Fruit fly (Drosophila melanogaster) whole organism, embryonic: ENCODE measurements around the gene Agpat1.
A peak's percentile ranks its signal among the peaks of the same experiment; 100 is the strongest.

Experiments used
- Awh ChIP-seq: fragments of 200-800 bp; sonication (Bioruptor generic); IDR thresholded peaks from 2 replicates; pipeline ENCODE4, ENCODE4 v1.3.6; 2022; ENCODE audit warnings: missing biosample characterization, missing genetic modification characterization
- CG10321 ChIP-seq: fragments of 200-800 bp; sonication (Bioruptor generic); IDR thresholded peaks from 2 replicates; pipeline ENCODE4 v1.3.6; 2022; ENCODE audit warnings: missing biosample characterization, missing genetic modification characterization
- CG10431 ChIP-seq: fragments of 200-800 bp; sonication (Bioruptor generic); optimal IDR thresholded peaks from 3 replicates; lab custom pipeline; 2018; ENCODE audit warnings: missing biosample characterization, mild to moderate bottlenecking, missing genetic modification characterization
- CG11456 ChIP-seq: fragments of 200-800 bp; sonication (Bioruptor generic); IDR thresholded peaks from 3 replicates; pipeline ENCODE4 v1.3.6; 2022; ENCODE audit warnings: missing biosample characterization, missing genetic modification characterization
- CG11723 ChIP-seq: fragments of 200-800 bp; sonication (Bioruptor generic); optimal IDR thresholded peaks from 2 replicates; lab custom pipeline; 2017; ENCODE audit warnings: missing biosample characterization, mild to moderate bottlenecking, missing genetic modification characterization
- CG12744 ChIP-seq: fragments of 200-800 bp; sonication (Bioruptor generic); optimal IDR thresholded peaks from 2 replicates; lab custom pipeline; 2016; ENCODE audit warnings: missing biosample characterization, missing genetic modification characterization
- CG15073 ChIP-seq: fragments of 200-800 bp; sonication (Bioruptor generic); optimal IDR thresholded peaks from 2 replicates; lab custom pipeline; 2016; ENCODE audit warnings: missing biosample characterization, missing genetic modification characterization
- CG18764 ChIP-seq: fragments of 200-800 bp; sonication (Bioruptor generic); optimal IDR thresholded peaks from 3 replicates; lab custom pipeline; 2016; ENCODE audit warnings: missing biosample characterization, missing genetic modification characterization
- CG2116 ChIP-seq: fragments of 200-800 bp; sonication (Bioruptor generic); optimal IDR thresholded peaks from 3 replicates; lab custom pipeline; 2018; ENCODE audit warnings: missing biosample characterization, mild to moderate bottlenecking, missing genetic modification characterization
- CG31388 ChIP-seq: fragments of 200-800 bp; sonication (Bioruptor generic); optimal IDR thresholded peaks from 2 replicates; lab custom pipeline; 2016; ENCODE audit warnings: missing biosample characterization, missing genetic modification characterization
- CG33557 ChIP-seq: fragments of 200-800 bp; sonication (Bioruptor generic); optimal IDR thresholded peaks from 2 replicates; lab custom pipeline; 2019; ENCODE audit warnings: missing biosample characterization, mild to moderate bottlenecking, missing genetic modification characterization, moderate library complexity
- CG34224 ChIP-seq: fragments of 200-800 bp; sonication (Bioruptor generic); IDR thresholded peaks from 3 replicates; pipeline ENCODE4 v1.3.6; 2022; ENCODE audit warnings: missing biosample characterization, missing genetic modification characterization; ENCODE audit not compliant: partially characterized antibody
- CG3838 ChIP-seq: fragments of 200-800 bp; sonication (Bioruptor generic); optimal IDR thresholded peaks from 3 replicates; lab custom pipeline; 2016; ENCODE audit warnings: missing biosample characterization, missing genetic modification characterization
- CG43689 ChIP-seq: fragments of 200-800 bp; sonication (Bioruptor generic); IDR thresholded peaks from 2 replicates; pipeline ENCODE4 v1.3.6; 2022; ENCODE audit warnings: missing biosample characterization, missing genetic modification characterization
- CG4617 ChIP-seq: fragments of 200-800 bp; sonication (Bioruptor generic); optimal IDR thresholded peaks from 3 replicates; lab custom pipeline; 2016; ENCODE audit warnings: missing biosample characterization, missing genetic modification characterization, borderline replicate concordance
- CG4854 ChIP-seq: fragments of 200-800 bp; sonication (Bioruptor generic); optimal IDR thresholded peaks from 2 replicates; lab custom pipeline; 2016; ENCODE audit warnings: missing biosample characterization, missing genetic modification characterization, inconsistent platforms
- CG5180 ChIP-seq: fragments of 200-800 bp; sonication (Bioruptor generic); optimal IDR thresholded peaks from 3 replicates; lab custom pipeline; 2017; ENCODE audit warnings: missing biosample characterization, missing genetic modification characterization, mild to moderate bottlenecking, moderate library complexity, missing genetic modification reagents
- D19B ChIP-seq: fragments of 200-800 bp; sonication (Bioruptor generic); optimal IDR thresholded peaks from 2 replicates; lab custom pipeline; 2017; ENCODE audit warnings: missing biosample characterization, mild to moderate bottlenecking, missing genetic modification characterization
- Dp ChIP-seq: fragments of 200-800 bp; sonication (Bioruptor generic); optimal IDR thresholded peaks from 2 replicates; lab custom pipeline; 2018; ENCODE audit warnings: missing biosample characterization, mild to moderate bottlenecking, missing genetic modification characterization, moderate library complexity
- H15 ChIP-seq: fragments of 200-800 bp; sonication (Bioruptor generic); IDR thresholded peaks from 3 replicates; pipeline ENCODE4 v1.3.6; 2022; ENCODE audit warnings: missing biosample characterization, missing genetic modification characterization
- Mes4 ChIP-seq: fragments of 200-800 bp; sonication (Bioruptor generic); optimal IDR thresholded peaks from 2 replicates; lab custom pipeline; 2016; ENCODE audit warnings: missing biosample characterization, missing genetic modification characterization
- Nf-YA ChIP-seq: fragments of 200-800 bp; sonication (Bioruptor generic); IDR thresholded peaks from 2 replicates; pipeline ENCODE4 v1.3.6; 2022; ENCODE audit warnings: missing biosample characterization, missing genetic modification characterization
- NfI ChIP-seq: fragments of 200-800 bp; sonication (Bioruptor generic); optimal IDR thresholded peaks from 3 replicates; lab custom pipeline; 2018; ENCODE audit warnings: missing biosample characterization, mild to moderate bottlenecking, missing genetic modification characterization, moderate library complexity
- Oaz ChIP-seq: fragments of 200-800 bp; sonication (Bioruptor generic); IDR thresholded peaks from 2 replicates; pipeline ENCODE4 v1.3.6; 2022; ENCODE audit warnings: missing biosample characterization, missing genetic modification characterization
- Oli ChIP-seq: fragments of 200-800 bp; sonication (Bioruptor generic); optimal IDR thresholded peaks from 2 replicates; lab custom pipeline; 2018; ENCODE audit warnings: missing biosample characterization, mild to moderate bottlenecking, missing genetic modification characterization, moderate library complexity
- Poxn ChIP-seq: fragments of 200-800 bp; sonication (Bioruptor generic); IDR thresholded peaks from 2 replicates; pipeline ENCODE4 v1.3.6; 2022; ENCODE audit warnings: missing biosample characterization, missing genetic modification characterization
- Rfx ChIP-seq: fragments of 200-800 bp; sonication (Bioruptor generic); IDR thresholded peaks from 2 replicates; pipeline ENCODE4 v1.3.6; 2022; ENCODE audit warnings: missing biosample characterization, missing genetic modification characterization
- YL-1 ChIP-seq: fragments of 200-800 bp; sonication (Bioruptor generic); optimal IDR thresholded peaks from 3 replicates; lab custom pipeline; 2017; ENCODE audit warnings: missing biosample characterization, mild to moderate bottlenecking, missing genetic modification characterization
- ab ChIP-seq: fragments of 200-800 bp; sonication (Bioruptor generic); optimal IDR thresholded peaks from 2 replicates; lab custom pipeline; 2016; ENCODE audit warnings: missing biosample characterization, missing genetic modification characterization
- bsh ChIP-seq, 2 experiments: fragments of 200-800 bp; sonication (Bioruptor generic); optimal IDR thresholded peaks; 2 replicates each; lab custom pipeline; 2017 to 2018; ENCODE audit warnings: mild to moderate bottlenecking in 2 of 2, missing biosample characterization in 2 of 2, missing genetic modification characterization in 2 of 2, moderate library complexity in 1 of 2
- cas ChIP-seq: fragments of 200-800 bp; sonication (Bioruptor generic); IDR thresholded peaks from 2 replicates; pipeline ENCODE4 v1.3.6; 2022; ENCODE audit warnings: missing biosample characterization, missing genetic modification characterization
- cg ChIP-seq: fragments of 200-800 bp; sonication (Bioruptor generic); optimal IDR thresholded peaks from 3 replicates; lab custom pipeline; 2019; ENCODE audit warnings: missing biosample characterization, mild to moderate bottlenecking, missing genetic modification characterization, moderate library complexity
- crc ChIP-seq: fragments of 200-800 bp; sonication (Bioruptor generic); optimal IDR thresholded peaks from 2 replicates; lab custom pipeline; 2016; ENCODE audit warnings: missing biosample characterization, missing genetic modification characterization
- dmrt99B ChIP-seq: fragments of 200-800 bp; sonication (Bioruptor generic); optimal IDR thresholded peaks from 2 replicates; lab custom pipeline; 2018; ENCODE audit warnings: missing biosample characterization, mild to moderate bottlenecking, missing genetic modification characterization, moderate library complexity
- fru ChIP-seq: fragments of >200 bp; optimal IDR thresholded peaks from 2 replicates; lab custom pipeline; 2017
- ftz-f1 ChIP-seq: fragments of 200-800 bp; sonication (Bioruptor generic); optimal IDR thresholded peaks from 2 replicates; lab custom pipeline; 2016; ENCODE audit warnings: missing biosample characterization, missing genetic modification characterization
- grau ChIP-seq: fragments of 200-800 bp; optimal IDR thresholded peaks from 3 replicates; lab custom pipeline; 2019; ENCODE audit warnings: missing biosample characterization, mild to moderate bottlenecking, missing genetic modification characterization, moderate library complexity
- hb ChIP-seq: fragments of 200-800 bp; sonication (Bioruptor generic); IDR thresholded peaks from 3 replicates; pipeline ENCODE4 v1.3.6; 2022; ENCODE audit warnings: missing biosample characterization, missing genetic modification characterization; ENCODE audit not compliant: partially characterized antibody
- kah ChIP-seq: fragments of 200-800 bp; sonication (Bioruptor generic); optimal IDR thresholded peaks from 2 replicates; lab custom pipeline; 2018; ENCODE audit warnings: missing biosample characterization, mild to moderate bottlenecking, missing genetic modification characterization
- lov ChIP-seq, 2 experiments: fragments of 200-800 bp in 1 of 2; fragments of >200 bp in 1 of 2; sonication (Bioruptor generic) in 1 of 2; IDR thresholded peaks in 1 of 2; optimal IDR thresholded peaks in 1 of 2; 2 replicates in 1 of 2; 3 replicates in 1 of 2; pipeline versions ENCODE4 v1.3.6 to Lab custom; 2017 to 2022; ENCODE audit warnings: missing biosample characterization in 1 of 2, missing genetic modification characterization in 1 of 2
- ranshi ChIP-seq: fragments of 200-800 bp; sonication (Bioruptor generic); IDR thresholded peaks from 2 replicates; pipeline ENCODE4 v1.3.6; 2022; ENCODE audit warnings: missing biosample characterization, missing genetic modification characterization
- scrt ChIP-seq: fragments of 200-800 bp; sonication (Bioruptor generic); optimal IDR thresholded peaks from 2 replicates; lab custom pipeline; 2018; ENCODE audit warnings: missing biosample characterization, mild to moderate bottlenecking, missing genetic modification characterization, moderate library complexity
- sima ChIP-seq: fragments of 200-800 bp; sonication (Bioruptor generic); optimal IDR thresholded peaks from 2 replicates; lab custom pipeline; 2016; ENCODE audit warnings: missing biosample characterization, missing genetic modification characterization
- slou ChIP-seq: fragments of 200-800 bp; sonication (Bioruptor generic); optimal IDR thresholded peaks from 3 replicates; lab custom pipeline; 2016; ENCODE audit warnings: missing biosample characterization, missing genetic modification characterization
- stc ChIP-seq: fragments of 200-800 bp; sonication (Bioruptor generic); IDR thresholded peaks from 2 replicates; pipeline ENCODE4 v1.3.6; 2022; ENCODE audit warnings: missing biosample characterization, missing genetic modification characterization
- sug ChIP-seq: fragments of 200-800 bp; optimal IDR thresholded peaks from 2 replicates; lab custom pipeline; 2019; ENCODE audit warnings: missing biosample characterization, mild to moderate bottlenecking, missing genetic modification characterization, moderate library complexity
- tin ChIP-seq: fragments of 200-800 bp; sonication (Bioruptor generic); optimal IDR thresholded peaks from 3 replicates; lab custom pipeline; 2016; ENCODE audit warnings: missing biosample characterization, missing genetic modification characterization
- unc-4 ChIP-seq: fragments of 200-800 bp; sonication (Bioruptor generic); IDR thresholded peaks from 2 replicates; pipeline ENCODE4 v1.3.6; 2022; ENCODE audit warnings: missing biosample characterization, missing genetic modification characterization; ENCODE audit not compliant: partially characterized antibody
- usp ChIP-seq: fragments of >200 bp; optimal IDR thresholded peaks from 2 replicates; lab custom pipeline; 2017; ENCODE audit warnings: missing biosample characterization, missing genetic modification characterization
- zen2 ChIP-seq: fragments of 200-800 bp; sonication (Bioruptor generic); IDR thresholded peaks from 3 replicates; pipeline ENCODE4 v1.3.6; 2022; ENCODE audit warnings: missing biosample characterization, missing genetic modification characterization; ENCODE audit not compliant: partially characterized antibody

The Agpat1 gene

dm6 chrX:12719152-12719779 is 45.8 kb upstream of the Agpat1 start (continued):
- TF ChIP-seq CG3838 (GFP tag; lab: Kevin White, UChicago): no peak
- no peak for TF ChIP-seq CG15073
- TF ChIP-seq NfI (GFP tag; lab: Kevin White, UChicago): peak; percentile 67
- TF ChIP-seq YL-1 (GFP tag; lab: Kevin White, UChicago): no peak
- no peak for TF ChIP-seq Awh (GFP tag; lab: Robert Waterston, UW)
- no peak for TF ChIP-seq CG10321 (GFP tag; lab: Robert Waterston, UW)
- peak; percentile 21 for TF ChIP-seq CG18764 (GFP tag; lab: Kevin White, UChicago)
- TF ChIP-seq stc (GFP tag; lab: Robert Waterston, UW): peak; percentile 43; the same call in 1 of the 2 replicates
- peak; percentile 58 for TF ChIP-seq scrt (GFP tag; lab: Kevin White, UChicago)
- peak; percentile 64 for TF ChIP-seq ab (GFP tag; lab: Kevin White, UChicago)
- TF ChIP-seq CG10431: no peak
- peak; percentile 7 for TF ChIP-seq CG11723
- no peak for TF ChIP-seq cg
- TF ChIP-seq sima (GFP tag; lab: Kevin White, UChicago): no peak
- no peak for TF ChIP-seq crc
- TF ChIP-seq CG4854 (GFP tag; lab: Kevin White, UChicago): peak; percentile 64
- no peak for TF ChIP-seq Nf-YA (GFP tag; lab: Robert Waterston, UW)
- TF ChIP-seq D19B (GFP tag; lab: Kevin White, UChicago): peak; percentile 43
- TF ChIP-seq CG31388: peak; percentile 71
- TF ChIP-seq slou (GFP tag; lab: Kevin White, UChicago): peak; percentile 73
- TF ChIP-seq hb (GFP tag; lab: Robert Waterston, UW): no peak
- TF ChIP-seq Oaz (GFP tag; lab: Robert Waterston, UW): peak; percentile 53; the same call in 1 of the 2 replicates
- TF ChIP-seq lov (optimal IDR thresholded peaks at IDR 0.05; lab: Kevin White, UChicago): no peak
- TF ChIP-seq lov (GFP tag; IDR thresholded peaks at IDR 0.05; lab: Robert Waterston, UW): no peak
- no peak for TF ChIP-seq fru (lab: Kevin White, UChicago)
- TF ChIP-seq CG5180: no peak
- TF ChIP-seq kah (GFP tag; lab: Kevin White, UChicago): no peak
- TF ChIP-seq zen2: no peak
- no peak for TF ChIP-seq CG34224
- TF ChIP-seq H15 (GFP tag; lab: Robert Waterston, UW): peak; percentile 66; the same call in 2 of the 3 replicates
- no peak for TF ChIP-seq Poxn
- peak; percentile 77 for TF ChIP-seq tin
- peak; percentile 42; the same call in 1 of the 2 replicates for TF ChIP-seq Rfx (GFP tag; lab: Robert Waterston, UW)
- TF ChIP-seq cas: 0 out of 2 replicates have a peak, but pooled peaks have one; percentile 29
- TF ChIP-seq CG2116 (GFP tag; lab: Kevin White, UChicago): no peak
- peak; percentile 76 for TF ChIP-seq Oli
- TF ChIP-seq CG4617: peak; percentile 47
- TF ChIP-seq CG11456 (GFP tag; lab: Robert Waterston, UW): peak; percentile 71
- TF ChIP-seq ftz-f1 (GFP tag; lab: Kevin White, UChicago): no peak
- TF ChIP-seq unc-4: no peak
- peak; percentile 7 for TF ChIP-seq sug (tag; lab: Kevin White, UChicago)
- no peak for TF ChIP-seq Dp (GFP tag; lab: Kevin White, UChicago)
- peak; percentile 69 for TF ChIP-seq ranshi (GFP tag; lab: Robert Waterston, UW)
- no peak for TF ChIP-seq usp (GFP tag; lab: Kevin White, UChicago)
- TF ChIP-seq bsh (GFP tag; optimal IDR thresholded peaks at IDR 0.05; lab: Kevin White, UChicago): peak; percentile 70 to 83
- TF ChIP-seq CG12744 (GFP tag; lab: Kevin White, UChicago): peak; percentile 14
- TF ChIP-seq CG43689: no peak
- TF ChIP-seq Mes4: peak; percentile 53
- TF ChIP-seq grau (tag; lab: Kevin White, UChicago): peak; percentile 69
- TF ChIP-seq dmrt99B: peak; percentile 78
- no peak for TF ChIP-seq CG33557 (GFP tag; lab: Kevin White, UChicago)
